Worm (Caenorhabditis elegans) whole organism, L3 larva: Measurements from ENCODE around the gene Y57G11B.3.

Experiments
- R02D3.7 ChIP-seq: fragments of 150-350 bp; optimal IDR thresholded peaks from 2 replicates; lab custom pipeline; 2014; ENCODE audit warnings: missing biosample characterization, missing genetic modification characterization
- ama-1 ChIP-seq: fragments of 150-350 bp; optimal IDR thresholded peaks from 2 replicates; lab custom pipeline; 2018
- ceh-16 ChIP-seq: sonication (generic microtip); optimal IDR thresholded peaks from 2 replicates; lab custom pipeline; 2017; ENCODE audit warnings: missing biosample characterization, missing genetic modification characterization
- ceh-82 ChIP-seq: fragments of 150-350 bp; optimal IDR thresholded peaks from 2 replicates; lab custom pipeline; 2014; ENCODE audit warnings: missing biosample characterization, missing genetic modification characterization
- daf-12 ChIP-seq: fragments of 150-350 bp; optimal IDR thresholded peaks from 2 replicates; lab custom pipeline; 2014; ENCODE audit warnings: missing biosample characterization, missing genetic modification reagents, missing genetic modification characterization
- elt-2 ChIP-seq: sonication (generic microtip); optimal IDR thresholded peaks from 2 replicates; lab custom pipeline; 2016; ENCODE audit warnings: missing genetic modification reagents, mild to moderate bottlenecking, missing genetic modification characterization, missing compliant biosample characterization
- elt-3 ChIP-seq, 3 experiments: fragments of 150-350 bp in 1 of 3; sonication (generic microtip) in 2 of 3; optimal IDR thresholded peaks; 2 replicates in 2 of 3; 4 replicates in 1 of 3; lab custom pipeline; 2014 to 2017; ENCODE audit warnings: missing biosample characterization in 3 of 3, missing genetic modification characterization in 3 of 3
- fkh-2 ChIP-seq: fragments of 150-350 bp; optimal IDR thresholded peaks from 2 replicates; lab custom pipeline; 2014; ENCODE audit warnings: missing biosample characterization, missing genetic modification reagents, missing genetic modification characterization
- fos-1 ChIP-seq: fragments of 150-350 bp; optimal IDR thresholded peaks from 2 replicates; lab custom pipeline; 2014; ENCODE audit warnings: missing biosample characterization, missing genetic modification characterization
- hmg-11 ChIP-seq: sonication (generic microtip); optimal IDR thresholded peaks from 2 replicates; lab custom pipeline; 2016; ENCODE audit warnings: missing genetic modification characterization, missing compliant biosample characterization
- jun-1 ChIP-seq: fragments of 150-350 bp; optimal IDR thresholded peaks from 2 replicates; lab custom pipeline; 2014; ENCODE audit warnings: missing biosample characterization, missing genetic modification reagents, missing genetic modification characterization
- lin-39 ChIP-seq: fragments of 150-350 bp; optimal IDR thresholded peaks from 2 replicates; lab custom pipeline; 2018; ENCODE audit warnings: missing biosample characterization, missing genetic modification reagents, missing genetic modification characterization
- lsy-12 ChIP-seq: sonication (generic microtip); optimal IDR thresholded peaks from 2 replicates; lab custom pipeline; 2016; ENCODE audit warnings: mild to moderate bottlenecking, missing genetic modification characterization, missing compliant biosample characterization
- mml-1 ChIP-seq: fragments of 150-350 bp; sonication (generic microtip); optimal IDR thresholded peaks from 3 replicates; lab custom pipeline; 2014; ENCODE audit warnings: missing biosample characterization, missing genetic modification characterization
- nfya-1 ChIP-seq: sonication (generic microtip); optimal IDR thresholded peaks from 2 replicates; lab custom pipeline; 2017; ENCODE audit warnings: missing genetic modification characterization, mild to moderate bottlenecking, missing compliant biosample characterization, antibody characterized with exemption, moderate library complexity; ENCODE audit not compliant: insufficient read depth
- nhr-12 ChIP-seq: fragments of 150-350 bp; optimal IDR thresholded peaks from 2 replicates; lab custom pipeline; 2014; ENCODE audit warnings: missing biosample characterization, missing genetic modification characterization
- nhr-23 ChIP-seq: fragments of 150-350 bp; optimal IDR thresholded peaks from 2 replicates; lab custom pipeline; 2014; ENCODE audit warnings: missing biosample characterization, missing genetic modification reagents, missing genetic modification characterization
- nhr-25 ChIP-seq: sonication (generic microtip); optimal IDR thresholded peaks from 2 replicates; lab custom pipeline; 2017; ENCODE audit warnings: missing biosample characterization, missing genetic modification characterization
- nhr-28 ChIP-seq: fragments of 150-350 bp; optimal IDR thresholded peaks from 2 replicates; lab custom pipeline; 2014; ENCODE audit warnings: missing biosample characterization, missing genetic modification characterization
- nhr-67 ChIP-seq: fragments of 150-350 bp; optimal IDR thresholded peaks from 2 replicates; lab custom pipeline; 2014; ENCODE audit warnings: missing biosample characterization, missing genetic modification characterization
- nhr-76 ChIP-seq: fragments of 150-350 bp; sonication (generic microtip); optimal IDR thresholded peaks from 5 replicates; lab custom pipeline; 2014; ENCODE audit warnings: missing biosample characterization, missing genetic modification characterization
- pha-4 ChIP-seq: fragments of 150-350 bp; optimal IDR thresholded peaks from 2 replicates; lab custom pipeline; 2014; ENCODE audit warnings: missing biosample characterization, missing genetic modification reagents, missing genetic modification characterization
- pqm-1 ChIP-seq: fragments of 150-350 bp; optimal IDR thresholded peaks from 2 replicates; lab custom pipeline; 2017; ENCODE audit warnings: missing biosample characterization, missing genetic modification characterization, inconsistent platforms
- sea-2 ChIP-seq: fragments of 150-350 bp; sonication (generic microtip); optimal IDR thresholded peaks from 4 replicates; lab custom pipeline; 2014; ENCODE audit warnings: missing biosample characterization, missing genetic modification reagents, missing genetic modification characterization
- skn-1 ChIP-seq: fragments of 150-350 bp; optimal IDR thresholded peaks from 2 replicates; lab custom pipeline; 2014; ENCODE audit warnings: missing biosample characterization, missing genetic modification characterization
- snpc-4 ChIP-seq: fragments of 150-350 bp; optimal IDR thresholded peaks from 2 replicates; lab custom pipeline; 2014; ENCODE audit warnings: missing biosample characterization, missing genetic modification characterization
- tbx-2 ChIP-seq: sonication (generic microtip); optimal IDR thresholded peaks from 2 replicates; lab custom pipeline; 2016; ENCODE audit warnings: mild to moderate bottlenecking, missing genetic modification characterization, missing compliant biosample characterization
- unc-39 ChIP-seq: sonication (generic microtip); optimal IDR thresholded peaks from 4 replicates; lab custom pipeline; 2017; ENCODE audit warnings: missing biosample characterization, missing genetic modification characterization
- unc-62 ChIP-seq: fragments of 150-350 bp; sonication (generic microtip); optimal IDR thresholded peaks from 4 replicates; lab custom pipeline; 2014; ENCODE audit warnings: missing biosample characterization, missing genetic modification reagents, missing genetic modification characterization
- ztf-4 ChIP-seq: fragments of 150-350 bp; optimal IDR thresholded peaks from 2 replicates; lab custom pipeline; 2014; ENCODE audit warnings: missing biosample characterization, missing genetic modification characterization

The Y57G11B.3 gene

ce11 chrIV:14576471-14576870 is 2.3 kb upstream of the Y57G11B.3 start (continued):
- TF ChIP-seq hmg-11 (tag; lab: Kevin White, UChicago) (peak; percentile 41), ceh-16 (tag; lab: Kevin White, UChicago) (no peak), fkh-2 (no peak)

DNA sequence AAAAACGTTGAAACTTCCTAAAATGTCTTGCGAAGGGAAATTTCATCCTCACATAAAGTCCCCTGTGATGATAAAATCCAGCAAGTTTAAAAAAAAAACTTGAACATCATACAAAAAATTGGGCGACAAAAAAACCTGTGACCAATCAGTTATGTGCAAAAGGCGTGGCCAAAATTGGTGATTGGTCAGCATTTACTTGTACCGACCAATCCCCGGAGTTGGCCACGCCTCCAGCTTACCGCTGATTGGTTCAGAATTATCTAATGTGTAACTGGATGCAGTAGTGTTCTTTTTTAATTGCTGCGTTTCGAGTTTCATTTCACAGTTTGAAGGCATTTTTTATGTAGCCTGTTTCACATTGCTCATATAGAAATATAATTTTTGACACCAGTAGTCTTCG is 1.1 kb downstream of the Y57G11B.3 start:
- peak; percentile 82 for TF ChIP-seq nfya-1 (tag; lab: Kevin White, UChicago)
- TF ChIP-seq nhr-76 (tag; lab: Kevin White, UChicago) = no peak

ce11 chrIV:14572607-14573006 is 1.6 kb downstream of the Y57G11B.3 start, which contains the start of gene glb-34:
Gene glb-34 (minus strand): TSS chrIV:14572707.
- no peak for TF ChIP-seq lin-39
- no peak for TF ChIP-seq hmg-11 (tag; lab: Kevin White, UChicago)
- no peak for TF ChIP-seq nhr-76 (tag; lab: Kevin White, UChicago)
- TF ChIP-seq nhr-12 (tag; lab: Kevin White, UChicago) = no peak
- TF ChIP-seq daf-12 (tag; lab: Kevin White, UChicago) = no peak
- TF ChIP-seq R02D3.7 (tag; lab: Kevin White, UChicago) = no peak
- TF ChIP-seq nhr-67 (tag; lab: Kevin White, UChicago) = no peak
- TF ChIP-seq fos-1 (tag; lab: Kevin White, UChicago) = no peak
- TF ChIP-seq nhr-28 (tag; lab: Kevin White, UChicago) = no peak
- no peak for TF ChIP-seq elt-3 (tag; optimal IDR thresholded peaks at IDR 0.05; lab: Kevin White, UChicago)
- no peak for TF ChIP-seq jun-1 (tag; lab: Kevin White, UChicago)
- no peak for TF ChIP-seq unc-62 (GFP tag; lab: Kevin White, UChicago)

ce11 chrIV:14571626-14572025 is 2.6 kb downstream of the Y57G11B.3 start:
- TF ChIP-seq unc-62 (GFP tag; lab: Kevin White, UChicago) = no peak
- TF ChIP-seq nhr-12 (tag; lab: Kevin White, UChicago) = no peak
- TF ChIP-seq ama-1 = no peak
- no peak for TF ChIP-seq nhr-23 (tag; lab: Kevin White, UChicago)
- TF ChIP-seq ztf-4 (tag; lab: Kevin White, UChicago) = no peak
- no peak for TF ChIP-seq daf-12 (tag; lab: Kevin White, UChicago)
- TF ChIP-seq ceh-16 (tag; lab: Kevin White, UChicago) = no peak

- no peak for TF ChIP-seq tbx-2 (tag; lab: Kevin White, UChicago)
- no peak for TF ChIP-seq ceh-16 (tag; lab: Kevin White, UChicago)
- no peak for TF ChIP-seq pqm-1 (tag; lab: Kevin White, UChicago)
- no peak for TF ChIP-seq lsy-12 (tag; lab: Kevin White, UChicago)
- TF ChIP-seq skn-1 (tag; lab: Kevin White, UChicago) = no peak
- no peak for TF ChIP-seq mml-1 (tag; lab: Kevin White, UChicago)
- TF ChIP-seq hmg-11 (tag; lab: Kevin White, UChicago) = no peak
These were observed 9.1 kb downstream of the Y57G11B.3 start, which contains the start of gene Y57G11B.2 for ce11 chrIV:14565062-14565461. Gene Y57G11B.2 (plus strand): TSS chrIV:14565362.

- TF ChIP-seq nhr-25 (tag; lab: Kevin White, UChicago) (no peak), pqm-1 (tag; lab: Kevin White, UChicago) (peak; percentile 13), pha-4 (peak; percentile 34), snpc-4 (tag; lab: Kevin White, UChicago) (peak; percentile 3), elt-2 (tag; lab: Kevin White, UChicago) (peak; percentile 50), lsy-12 (tag; lab: Kevin White, UChicago) (no peak), hmg-11 (tag; lab: Kevin White, UChicago) (no peak)
These were observed 11.4 kb downstream of the Y57G11B.3 start for ce11 chrIV:14562649-14563268.

DNA sequence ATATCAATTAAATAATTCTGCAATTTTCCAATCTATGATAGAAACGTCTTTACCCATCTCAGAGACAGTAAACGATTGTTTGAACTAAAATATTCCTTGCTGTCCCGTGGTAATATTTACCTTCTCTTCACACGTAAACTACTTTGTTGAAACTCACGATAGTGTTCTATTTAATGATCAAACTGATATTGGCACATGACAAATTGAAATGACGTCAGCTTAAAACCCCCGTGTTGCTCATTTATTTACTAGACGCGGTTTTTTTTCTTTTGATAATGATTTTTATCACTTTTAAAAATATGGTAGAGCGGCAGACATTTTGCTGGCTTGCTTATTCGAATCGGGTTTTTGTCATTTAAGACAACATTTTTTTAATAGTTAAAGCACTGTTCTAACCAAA is 12.5 kb downstream of the Y57G11B.3 start:
- TF ChIP-seq ceh-82 (tag; lab: Kevin White, UChicago) = no peak
- TF ChIP-seq unc-62 (GFP tag; lab: Kevin White, UChicago) = no peak
- TF ChIP-seq unc-39 (tag; lab: Kevin White, UChicago) = no peak
- peak; percentile 79 for TF ChIP-seq pha-4
- no peak for TF ChIP-seq sea-2 (GFP tag; lab: Kevin White, UChicago)
- no peak for TF ChIP-seq lin-39
- peak; percentile 15 for TF ChIP-seq jun-1 (tag; lab: Kevin White, UChicago)
- TF ChIP-seq elt-2 (tag; lab: Kevin White, UChicago) = peak; percentile 83
- no peak for TF ChIP-seq mml-1 (tag; lab: Kevin White, UChicago)
- TF ChIP-seq pqm-1 (tag; lab: Kevin White, UChicago) = peak; percentile 49
- no peak for TF ChIP-seq fos-1 (tag; lab: Kevin White, UChicago)
